Worm (Caenorhabditis elegans): Measurements from ENCODE around the gene sec-61.G.

The sec-61.G gene

ce11 chrV:10887564-10887963 lies 9.4 kb downstream of the sec-61.G start:
- TF ChIP-seq unc-62 (GFP tag; optimal IDR thresholded peaks at IDR 0.05) = no peak

ce11 chrV:10886405-10886887 lies 10.5 kb downstream of the sec-61.G start, which contains the start of gene F32D8.3:
F32D8.3 (plus strand) TSS chrV:10886837.
- TF ChIP-seq unc-62 (GFP tag; optimal IDR thresholded peaks at IDR 0.05) = no peak

ce11 chrV:10883478-10883877 lies 13.5 kb downstream of the sec-61.G start, which contains the start of gene F32D8.2:
F32D8.2 (plus strand) TSS chrV:10883778.
- no peak for TF ChIP-seq unc-62 (GFP tag; optimal IDR thresholded peaks at IDR 0.05)

- TF ChIP-seq unc-62 (GFP tag; optimal IDR thresholded peaks at IDR 0.05) = no peak
Observed at ce11 chrV:10880138-10880882, 16.6 kb downstream of the sec-61.G start, which contains the start of gene F32D8.1. F32D8.1 (plus strand) TSS chrV:10880832.

ce11 chrV:10877808-10878600 lies 18.9 kb downstream of the sec-61.G start:
- no peak for TF ChIP-seq unc-62 (GFP tag; optimal IDR thresholded peaks at IDR 0.05)

ce11 chrV:10876512-10876911 lies 20.4 kb downstream of the sec-61.G start:
- TF ChIP-seq unc-62 (GFP tag; optimal IDR thresholded peaks at IDR 0.05) = no peak

ce11 chrV:10874938-10875599 lies 21.9 kb downstream of the sec-61.G start:
- no peak for TF ChIP-seq unc-62 (GFP tag; optimal IDR thresholded peaks at IDR 0.05)

ce11 chrV:10873190-10873589 lies 23.8 kb downstream of the sec-61.G start:
- no peak for TF ChIP-seq unc-62 (GFP tag; optimal IDR thresholded peaks at IDR 0.05)

ce11 chrV:10871457-10871861 lies 25.5 kb downstream of the sec-61.G start:
- TF ChIP-seq unc-62 (GFP tag; optimal IDR thresholded peaks at IDR 0.05) = no peak

ce11 chrV:10870050-10870449 lies 26.9 kb downstream of the sec-61.G start:
- TF ChIP-seq unc-62 (GFP tag; optimal IDR thresholded peaks at IDR 0.05) = no peak

ce11 chrV:10867586-10867985 lies 29.4 kb downstream of the sec-61.G start:
- no peak for TF ChIP-seq unc-62 (GFP tag; optimal IDR thresholded peaks at IDR 0.05)

ce11 chrV:10865599-10865998 lies 31.3 kb downstream of the sec-61.G start, which contains the start of gene saeg-1:
saeg-1 (minus strand) TSS chrV:10865699.
- no peak for TF ChIP-seq unc-62 (GFP tag; optimal IDR thresholded peaks at IDR 0.05)

- TF ChIP-seq unc-62 (GFP tag; optimal IDR thresholded peaks at IDR 0.05) = no peak
Observed at ce11 chrV:10862457-10863097, 34.4 kb downstream of the sec-61.G start.

- TF ChIP-seq unc-62 (GFP tag; optimal IDR thresholded peaks at IDR 0.05) = no peak
Observed at ce11 chrV:10861611-10862262, 35.2 kb downstream of the sec-61.G start.

- TF ChIP-seq unc-62 (GFP tag; optimal IDR thresholded peaks at IDR 0.05) = no peak
Observed at ce11 chrV:10860526-10861037, 36.4 kb downstream of the sec-61.G start.
